Worm (Caenorhabditis elegans) whole organism, L4 larva: ENCODE results near the gene shc-2.

Experiments
- D1046.2 ChIP-seq: fragments of 200-800 bp; sonication (Bioruptor generic); IDR thresholded peaks from 2 replicates; pipeline ENCODE4 v1.3.6; 2022; ENCODE audit warnings: missing genetic modification characterization, missing compliant biosample characterization
- F10B5.3 ChIP-seq: sonication (generic microtip); optimal IDR thresholded peaks from 2 replicates; lab custom pipeline; 2016; ENCODE audit warnings: mild to moderate bottlenecking, missing genetic modification characterization, missing compliant biosample characterization
- F37D6.2 ChIP-seq: sonication (generic microtip); optimal IDR thresholded peaks from 2 replicates; lab custom pipeline; 2016; ENCODE audit warnings: mild to moderate bottlenecking, missing genetic modification characterization, missing compliant biosample characterization
- F49E8.2 ChIP-seq: sonication (generic microtip); optimal IDR thresholded peaks from 2 replicates; lab custom pipeline; 2016; ENCODE audit warnings: missing compliant biosample characterization, mild to moderate bottlenecking, missing genetic modification characterization, borderline replicate concordance
- R02D3.7 ChIP-seq: fragments of 150-350 bp; sonication (generic microtip); optimal IDR thresholded peaks from 3 replicates; lab custom pipeline; 2014; ENCODE audit warnings: missing biosample characterization, missing genetic modification characterization
- T20F7.1 ChIP-seq: fragments of 200-800 bp; sonication (Bioruptor generic); optimal IDR thresholded peaks from 2 replicates; lab custom pipeline; 2018; ENCODE audit warnings: mild to moderate bottlenecking, missing genetic modification characterization, missing compliant biosample characterization
- Y5F2A.4 ChIP-seq: fragments of 200-800 bp; sonication (Bioruptor generic); optimal IDR thresholded peaks from 2 replicates; lab custom pipeline; 2018; ENCODE audit warnings: mild to moderate bottlenecking, missing genetic modification characterization, missing compliant biosample characterization
- Y75B8A.6 ChIP-seq: fragments of 200-800 bp; sonication (Bioruptor generic); IDR thresholded peaks from 2 replicates; pipeline ENCODE4 v1.3.6; 2022; ENCODE audit warnings: missing genetic modification reagents, missing genetic modification characterization, missing compliant biosample characterization
- ZK546.5 ChIP-seq, 2 experiments: sonication (generic microtip); optimal IDR thresholded peaks; 2 replicates each; lab custom pipeline; 2017; ENCODE audit warnings: missing biosample characterization in 2 of 2, missing genetic modification characterization in 2 of 2
- aha-1 ChIP-seq: fragments of 150-350 bp; peaks from one replicate; lab custom pipeline; 2014; ENCODE audit warnings: missing biosample characterization, missing genetic modification characterization
- arid-1 ChIP-seq: fragments of 200-800 bp; sonication (Bioruptor generic); conservative IDR thresholded peaks from 2 replicates; pipeline ENCODE4 v1.3.6; 2022; ENCODE audit warnings: missing genetic modification reagents, missing genetic modification characterization, missing compliant biosample characterization
- attf-4 ChIP-seq: sonication (generic microtip); optimal IDR thresholded peaks from 3 replicates; lab custom pipeline; 2017; ENCODE audit warnings: missing biosample characterization, missing genetic modification characterization
- ceh-28 ChIP-seq: fragments of 150-350 bp; optimal IDR thresholded peaks from 2 replicates; lab custom pipeline; 2014; ENCODE audit warnings: missing biosample characterization, missing genetic modification reagents, missing genetic modification characterization
- cey-2 ChIP-seq: sonication (generic microtip); optimal IDR thresholded peaks from 3 replicates; lab custom pipeline; 2017; ENCODE audit warnings: missing genetic modification characterization, mild to moderate bottlenecking, missing compliant biosample characterization, antibody characterized with exemption, borderline replicate concordance; ENCODE audit not compliant: insufficient read depth
- daf-12 ChIP-seq: fragments of 150-350 bp; optimal IDR thresholded peaks from 2 replicates; lab custom pipeline; 2014; ENCODE audit warnings: missing biosample characterization, missing genetic modification reagents, missing genetic modification characterization
- daf-19 ChIP-seq: fragments of 200-800 bp; sonication (Bioruptor generic); conservative IDR thresholded peaks from 2 replicates; pipeline ENCODE4 v1.3.6; 2022; ENCODE audit warnings: missing genetic modification characterization, missing compliant biosample characterization
- dpl-1 ChIP-seq: fragments of 150-350 bp; optimal IDR thresholded peaks from 2 replicates; lab custom pipeline; 2014; ENCODE audit warnings: missing biosample characterization, missing genetic modification reagents, missing genetic modification characterization
- duxl-1 ChIP-seq: sonication (generic microtip); optimal IDR thresholded peaks from 2 replicates; lab custom pipeline; 2016; ENCODE audit warnings: mild to moderate bottlenecking, missing genetic modification characterization, moderate library complexity, missing compliant biosample characterization; ENCODE audit not compliant: poor library complexity
- dve-1 ChIP-seq: sonication (generic microtip); optimal IDR thresholded peaks from 2 replicates; lab custom pipeline; 2017; ENCODE audit warnings: antibody characterized with exemption, mild to moderate bottlenecking, missing genetic modification characterization, missing compliant biosample characterization; ENCODE audit not compliant: insufficient read depth
- egl-43 ChIP-seq: fragments of 200-800 bp; sonication (Bioruptor generic); IDR thresholded peaks from 2 replicates; pipeline ENCODE4 v1.3.6; 2022; ENCODE audit warnings: missing genetic modification reagents, missing genetic modification characterization, missing compliant biosample characterization
- gei-8 ChIP-seq: fragments of 200-800 bp; sonication (Bioruptor generic); optimal IDR thresholded peaks from 2 replicates; lab custom pipeline; 2018; ENCODE audit warnings: mild to moderate bottlenecking, missing genetic modification characterization, missing compliant biosample characterization
- hlh-11 ChIP-seq: fragments of 200-800 bp; sonication (Bioruptor generic); optimal IDR thresholded peaks from 2 replicates; lab custom pipeline; 2018; ENCODE audit warnings: mild to moderate bottlenecking, missing genetic modification characterization, missing compliant biosample characterization
- hlh-30 ChIP-seq: sonication (generic microtip); optimal IDR thresholded peaks from 2 replicates; lab custom pipeline; 2017; ENCODE audit warnings: antibody characterized with exemption, mild to moderate bottlenecking, missing genetic modification characterization, missing compliant biosample characterization; ENCODE audit not compliant: insufficient read depth
- lin-1 ChIP-seq: fragments of 200-800 bp; sonication (Bioruptor generic); IDR thresholded peaks from 2 replicates; pipeline ENCODE4 v1.3.6; 2022; ENCODE audit warnings: missing genetic modification reagents, missing genetic modification characterization, missing compliant biosample characterization
- lsy-2 ChIP-seq, 2 experiments: fragments of 150-350 bp in 1 of 2; sonication (generic microtip) in 1 of 2; optimal IDR thresholded peaks; 2 replicates each; lab custom pipeline; 2014 to 2017; ENCODE audit warnings: missing biosample characterization in 2 of 2, missing genetic modification characterization in 2 of 2
- madf-5 ChIP-seq, 2 experiments: fragments of 200-800 bp; sonication (Bioruptor generic); IDR thresholded peaks; 2 replicates each; pipeline ENCODE4 v1.3.6; 2022; ENCODE audit warnings: missing compliant biosample characterization in 2 of 2, missing genetic modification characterization in 2 of 2
- mdl-1 ChIP-seq, 2 experiments: fragments of 150-350 bp in 1 of 2; sonication (generic microtip) in 1 of 2; optimal IDR thresholded peaks; 2 replicates each; lab custom pipeline; 2014 to 2017; ENCODE audit warnings: missing biosample characterization in 2 of 2, missing genetic modification characterization in 2 of 2
- mdt-29 ChIP-seq: fragments of 200-800 bp; sonication (Bioruptor generic); IDR thresholded peaks from 2 replicates; pipeline ENCODE4 v1.3.6; 2022; ENCODE audit warnings: missing genetic modification reagents, missing genetic modification characterization, missing compliant biosample characterization
- mep-1 ChIP-seq: fragments of 150-350 bp; sonication (generic microtip); optimal IDR thresholded peaks from 3 replicates; lab custom pipeline; 2014; ENCODE audit warnings: missing biosample characterization, missing genetic modification characterization
- mes-2 ChIP-seq: sonication (generic microtip); optimal IDR thresholded peaks from 2 replicates; lab custom pipeline; 2016; ENCODE audit warnings: missing genotype, mild to moderate bottlenecking, missing genetic modification characterization, missing compliant biosample characterization; ENCODE audit not compliant: poor library complexity, severe bottlenecking
- mxl-2 ChIP-seq: fragments of 200-800 bp; sonication (Bioruptor generic); conservative IDR thresholded peaks from 2 replicates; pipeline ENCODE4 v1.3.6; 2022; ENCODE audit warnings: missing genetic modification reagents, missing genetic modification characterization, missing compliant biosample characterization
- mxl-3 ChIP-seq: fragments of 200-800 bp; sonication (Bioruptor generic); optimal IDR thresholded peaks from 2 replicates; lab custom pipeline; 2018; ENCODE audit warnings: mild to moderate bottlenecking, missing genetic modification characterization, missing compliant biosample characterization
- nhr-102 ChIP-seq: sonication (generic microtip); optimal IDR thresholded peaks from 2 replicates; lab custom pipeline; 2016; ENCODE audit warnings: mild to moderate bottlenecking, missing genetic modification characterization, moderate library complexity, missing compliant biosample characterization
- nhr-11 ChIP-seq: fragments of 150-350 bp; optimal IDR thresholded peaks from 2 replicates; lab custom pipeline; 2014; ENCODE audit warnings: missing biosample characterization, missing genetic modification characterization
- nhr-28 ChIP-seq: fragments of 150-350 bp; optimal IDR thresholded peaks from 2 replicates; lab custom pipeline; 2014; ENCODE audit warnings: missing biosample characterization, missing genetic modification characterization
- nhr-48 ChIP-seq: sonication (generic microtip); optimal IDR thresholded peaks from 2 replicates; lab custom pipeline; 2016; ENCODE audit warnings: mild to moderate bottlenecking, missing genetic modification characterization, missing compliant biosample characterization
- nhr-6 ChIP-seq: fragments of 150-350 bp; optimal IDR thresholded peaks from 2 replicates; lab custom pipeline; 2014; ENCODE audit warnings: missing biosample characterization, missing genetic modification characterization
- nhr-77 ChIP-seq: fragments of 150-350 bp; optimal IDR thresholded peaks from 2 replicates; lab custom pipeline; 2014; ENCODE audit warnings: missing biosample characterization, missing genetic modification characterization
- pha-4 ChIP-seq, 2 experiments: fragments of 150-350 bp in 1 of 2; fragments of 200-800 bp in 1 of 2; sonication (Bioruptor generic) in 1 of 2; IDR thresholded peaks in 1 of 2; optimal IDR thresholded peaks in 1 of 2; 2 replicates each; pipeline versions ENCODE4 v1.3.6 to Lab custom; 2014 to 2022; ENCODE audit warnings: missing genetic modification characterization in 2 of 2, missing genetic modification reagents in 2 of 2, missing biosample characterization in 1 of 2, missing compliant biosample characterization in 1 of 2
- pqm-1 ChIP-seq: sonication (generic microtip); optimal IDR thresholded peaks from 2 replicates; lab custom pipeline; 2017; ENCODE audit warnings: missing biosample characterization, missing genetic modification characterization
- rbr-2 ChIP-seq: sonication (generic microtip); optimal IDR thresholded peaks from 2 replicates; lab custom pipeline; 2016; ENCODE audit warnings: missing genotype, missing genetic modification characterization, missing compliant biosample characterization
- saeg-2 ChIP-seq: fragments of 200-800 bp; sonication (Bioruptor generic); IDR thresholded peaks from 2 replicates; pipeline ENCODE4 v1.3.6; 2022; ENCODE audit warnings: missing genetic modification reagents, missing genetic modification characterization, missing compliant biosample characterization
- tra-1 ChIP-seq: fragments of 200-800 bp; sonication (Bioruptor generic); IDR thresholded peaks from 2 replicates; pipeline ENCODE4 v1.3.6; 2022; ENCODE audit warnings: missing genetic modification reagents, missing genetic modification characterization, missing compliant biosample characterization
- unc-62 ChIP-seq, 3 experiments: fragments of 150-350 bp in 1 of 3; sonication (generic microtip); optimal IDR thresholded peaks in 2 of 3; peaks in 1 of 3; 1 replicate in 1 of 3; 2 replicates in 2 of 3; lab custom pipeline; 2014 to 2017; ENCODE audit warnings: missing biosample characterization in 3 of 3, missing genetic modification characterization in 3 of 3, missing genetic modification reagents in 3 of 3, missing genotype in 1 of 3
- vab-7 ChIP-seq: fragments of 200-800 bp; sonication (Bioruptor generic); IDR thresholded peaks from 2 replicates; pipeline ENCODE4 v1.3.6; 2022; ENCODE audit warnings: missing genetic modification reagents, missing genetic modification characterization, missing compliant biosample characterization
- zfp-3 ChIP-seq: fragments of 200-800 bp; sonication (Bioruptor generic); conservative IDR thresholded peaks from 2 replicates; pipeline ENCODE4 v1.3.6; 2022; ENCODE audit warnings: missing genetic modification reagents, missing genetic modification characterization, missing compliant biosample characterization

Gene shc-2

ce11 chrII:4924729-4925128, 44.2 kb upstream of the shc-2 start:
- peak; percentile 12 for TF ChIP-seq aha-1 (tag; lab: Kevin White, UChicago)
- no peak for TF ChIP-seq rbr-2 (tag; lab: Kevin White, UChicago)
- peak in 1 of 2 experiments; percentile 96 for TF ChIP-seq unc-62 (GFP tag; optimal IDR thresholded peaks at IDR 0.05 in 1 of 2; lab: Kevin White, UChicago)
- TF ChIP-seq unc-62 (tag; optimal IDR thresholded peaks at IDR 0.05; lab: Kevin White, UChicago), result no peak

ce11 chrII:4925198-4925764, 43.7 kb upstream of the shc-2 start, which contains the start of gene aagr-2:
TSS of gene aagr-2 (minus strand) at chrII:4925248.
- no peak for TF ChIP-seq gei-8 (GFP tag; lab: Kevin White, UChicago)
- TF ChIP-seq attf-4 (tag; lab: Kevin White, UChicago), result no peak
- peak; percentile 85 for TF ChIP-seq dve-1 (tag; lab: Kevin White, UChicago)
- peak; percentile 33 for TF ChIP-seq T20F7.1 (GFP tag; lab: Kevin White, UChicago)
- peak in 1 of 2 experiments; percentile 25 for TF ChIP-seq lsy-2 (tag; optimal IDR thresholded peaks at IDR 0.05; lab: Kevin White, UChicago)
- TF ChIP-seq nhr-11 (tag; lab: Kevin White, UChicago), result no peak
- no peak for TF ChIP-seq F49E8.2 (tag; lab: Kevin White, UChicago)
- TF ChIP-seq tra-1 (GFP tag; lab: Robert Waterston, UW), result peak; percentile 81
- peak; percentile 62 for TF ChIP-seq mep-1 (tag; lab: Kevin White, UChicago)
- peak; percentile 82 for TF ChIP-seq mdt-29 (GFP tag; lab: Robert Waterston, UW)
- no peak; the same call in 1 of the 2 replicates for TF ChIP-seq pha-4 (GFP tag; IDR thresholded peaks at IDR 0.05; lab: Robert Waterston, UW)
- TF ChIP-seq pha-4 (tag; optimal IDR thresholded peaks at IDR 0.05; lab: Kevin White, UChicago), result no peak
- peak; percentile 75 for TF ChIP-seq mxl-3 (GFP tag; lab: Kevin White, UChicago)
- peak; percentile 85 for TF ChIP-seq nhr-48 (tag; lab: Kevin White, UChicago)
- peak; percentile 54 for TF ChIP-seq lin-1 (GFP tag; lab: Robert Waterston, UW)
- peak; percentile 92 for TF ChIP-seq hlh-11 (tag; lab: Kevin White, UChicago)
- TF ChIP-seq nhr-77 (tag; lab: Kevin White, UChicago), result peak; percentile 51
- TF ChIP-seq F10B5.3 (tag; lab: Kevin White, UChicago), result no peak
- peak; percentile 60; the same call in 1 of the 2 replicates for TF ChIP-seq saeg-2 (GFP tag; lab: Robert Waterston, UW)
- TF ChIP-seq ZK546.5 (tag; optimal IDR thresholded peaks at IDR 0.05; lab: Kevin White, UChicago), result no peak
- TF ChIP-seq duxl-1 (tag; lab: Kevin White, UChicago), result no peak
- no peak for TF ChIP-seq daf-12 (tag; lab: Kevin White, UChicago)
- TF ChIP-seq nhr-6, result no peak
- TF ChIP-seq pqm-1 (tag; lab: Kevin White, UChicago), result peak; percentile 97
- TF ChIP-seq cey-2 (tag; lab: Kevin White, UChicago), result no peak
- no peak for TF ChIP-seq madf-5 (GFP tag; IDR thresholded peaks at IDR 0.05; lab: Robert Waterston, UW)
- no peak for TF ChIP-seq Y5F2A.4 (GFP tag; lab: Kevin White, UChicago)
- TF ChIP-seq R02D3.7 (tag; lab: Kevin White, UChicago), result no peak
- TF ChIP-seq arid-1 (GFP tag; lab: Robert Waterston, UW), result no peak
- TF ChIP-seq daf-19 (GFP tag; lab: Robert Waterston, UW), result no peak
- peak; percentile 62 for TF ChIP-seq hlh-30
- TF ChIP-seq vab-7 (GFP tag; lab: Robert Waterston, UW), result no peak
- no peak for TF ChIP-seq dpl-1 (GFP tag; lab: Kevin White, UChicago)
- TF ChIP-seq nhr-28 (tag; lab: Kevin White, UChicago), result peak; percentile 99
- 0 out of 2 replicates have a peak, but pooled peaks have one; percentile 37 for TF ChIP-seq zfp-3
- TF ChIP-seq D1046.2 (GFP tag; lab: Robert Waterston, UW), result no peak
- TF ChIP-seq egl-43 (GFP tag; lab: Robert Waterston, UW), result no peak
- peak; percentile 37 for TF ChIP-seq mes-2
- peak; percentile 46 for TF ChIP-seq nhr-102
- TF ChIP-seq Y75B8A.6 (GFP tag; lab: Robert Waterston, UW), result no peak
- TF ChIP-seq ceh-28, result no peak
- TF ChIP-seq mxl-2 (GFP tag; lab: Robert Waterston, UW), result 0 out of 2 replicates have a peak, but pooled peaks have one; percentile 27
- TF ChIP-seq F37D6.2 (tag; lab: Kevin White, UChicago), result no peak
- peak; percentile 0 to 86 for TF ChIP-seq mdl-1 (tag; optimal IDR thresholded peaks at IDR 0.05; lab: Kevin White, UChicago)
